Fruit fly (Drosophila melanogaster) whole organism, adult: Measurements from ENCODE around the gene Lasp.
A peak's percentile ranks its signal among the peaks of the same experiment; 100 is the strongest.

Experiments
- CG11617 ChIP-seq: fragments of 200-800 bp; sonication (Bioruptor generic); optimal IDR thresholded peaks from 2 replicates; lab custom pipeline; 2017; ENCODE audit warnings: mild to moderate bottlenecking, missing biosample characterization, missing genetic modification reagents, missing genetic modification characterization
- CG12768 ChIP-seq: fragments of 200-800 bp; sonication (Bioruptor generic); optimal IDR thresholded peaks from 2 replicates; lab custom pipeline; 2017; ENCODE audit warnings: missing biosample characterization, missing genetic modification characterization, mild to moderate bottlenecking, moderate library complexity, missing genetic modification reagents
- CG14711 ChIP-seq: fragments of 200-800 bp; sonication (Bioruptor generic); optimal IDR thresholded peaks from 2 replicates; lab custom pipeline; 2018; ENCODE audit warnings: missing biosample characterization, mild to moderate bottlenecking, missing genetic modification characterization, moderate library complexity
- CG1620 ChIP-seq: fragments of 200-800 bp; sonication (Bioruptor generic); optimal IDR thresholded peaks from 2 replicates; lab custom pipeline; 2016; ENCODE audit warnings: missing biosample characterization, missing genetic modification characterization
- CG33017 ChIP-seq: fragments of 200-800 bp; sonication (Bioruptor generic); optimal IDR thresholded peaks from 2 replicates; lab custom pipeline; 2018; ENCODE audit warnings: missing biosample characterization, mild to moderate bottlenecking, missing genetic modification characterization, moderate library complexity
- CG5204 ChIP-seq: fragments of 200-800 bp; sonication (Bioruptor generic); optimal IDR thresholded peaks from 2 replicates; lab custom pipeline; 2016; ENCODE audit warnings: missing biosample characterization, missing genetic modification characterization
- CG7045 ChIP-seq: fragments of 200-800 bp; sonication (Bioruptor generic); optimal IDR thresholded peaks from 2 replicates; lab custom pipeline; 2017; ENCODE audit warnings: missing biosample characterization, mild to moderate bottlenecking, missing genetic modification characterization
- CG7101 ChIP-seq: fragments of 200-800 bp; sonication (Bioruptor generic); optimal IDR thresholded peaks from 2 replicates; lab custom pipeline; 2018; ENCODE audit warnings: missing biosample characterization, mild to moderate bottlenecking, missing genetic modification characterization, moderate library complexity
- Clk ChIP-seq: fragments of 200-800 bp; sonication (Bioruptor generic); optimal IDR thresholded peaks from 2 replicates; lab custom pipeline; 2017; ENCODE audit warnings: missing biosample characterization, missing genetic modification characterization
- Crg-1 ChIP-seq: fragments of 200-800 bp; sonication (Bioruptor generic); optimal IDR thresholded peaks from 2 replicates; lab custom pipeline; 2016; ENCODE audit warnings: missing biosample characterization, missing genetic modification characterization
- Hr96 ChIP-seq: fragments of 200-800 bp; sonication (Bioruptor generic); optimal IDR thresholded peaks from 2 replicates; lab custom pipeline; 2016; ENCODE audit warnings: missing biosample characterization, missing genetic modification characterization
- Mnt ChIP-seq: fragments of 200-800 bp; sonication (Bioruptor generic); optimal IDR thresholded peaks from 2 replicates; lab custom pipeline; 2016; ENCODE audit warnings: missing biosample characterization, mild to moderate bottlenecking, missing genetic modification characterization
- bab1 ChIP-seq: fragments of 200-800 bp; sonication (Bioruptor generic); optimal IDR thresholded peaks from 3 replicates; lab custom pipeline; 2019; ENCODE audit warnings: missing biosample characterization, mild to moderate bottlenecking, missing genetic modification characterization, moderate library complexity
- cic ChIP-seq: fragments of 200-800 bp; sonication (Bioruptor generic); optimal IDR thresholded peaks from 2 replicates; lab custom pipeline; 2017; ENCODE audit warnings: missing biosample characterization, mild to moderate bottlenecking, missing genetic modification characterization, moderate library complexity
- cnc ChIP-seq, 2 experiments: fragments of >200 bp; optimal IDR thresholded peaks; 2 replicates each; lab custom pipeline; 2017
- kay ChIP-seq: fragments of 200-800 bp; sonication (Bioruptor generic); peaks from one replicate; lab custom pipeline; 2016; ENCODE audit warnings: missing biosample characterization, missing genetic modification characterization, borderline replicate concordance
- ovo ChIP-seq: fragments of 200-800 bp; sonication (Bioruptor generic); optimal IDR thresholded peaks from 2 replicates; lab custom pipeline; 2016; ENCODE audit warnings: missing biosample characterization, missing genetic modification characterization
- pad ChIP-seq: fragments of 200-800 bp; sonication (Bioruptor generic); optimal IDR thresholded peaks from 3 replicates; lab custom pipeline; 2017; ENCODE audit warnings: missing biosample characterization, missing genetic modification characterization, mild to moderate bottlenecking, moderate library complexity, missing genetic modification reagents
- tj ChIP-seq: fragments of 200-800 bp; sonication (Bioruptor generic); optimal IDR thresholded peaks from 3 replicates; lab custom pipeline; 2017; ENCODE audit warnings: missing biosample characterization, mild to moderate bottlenecking, missing genetic modification characterization, moderate library complexity
- toe ChIP-seq: fragments of 200-800 bp; sonication (Bioruptor generic); optimal IDR thresholded peaks from 2 replicates; lab custom pipeline; 2016; ENCODE audit warnings: missing biosample characterization, missing genetic modification characterization

Gene Lasp

DNA sequence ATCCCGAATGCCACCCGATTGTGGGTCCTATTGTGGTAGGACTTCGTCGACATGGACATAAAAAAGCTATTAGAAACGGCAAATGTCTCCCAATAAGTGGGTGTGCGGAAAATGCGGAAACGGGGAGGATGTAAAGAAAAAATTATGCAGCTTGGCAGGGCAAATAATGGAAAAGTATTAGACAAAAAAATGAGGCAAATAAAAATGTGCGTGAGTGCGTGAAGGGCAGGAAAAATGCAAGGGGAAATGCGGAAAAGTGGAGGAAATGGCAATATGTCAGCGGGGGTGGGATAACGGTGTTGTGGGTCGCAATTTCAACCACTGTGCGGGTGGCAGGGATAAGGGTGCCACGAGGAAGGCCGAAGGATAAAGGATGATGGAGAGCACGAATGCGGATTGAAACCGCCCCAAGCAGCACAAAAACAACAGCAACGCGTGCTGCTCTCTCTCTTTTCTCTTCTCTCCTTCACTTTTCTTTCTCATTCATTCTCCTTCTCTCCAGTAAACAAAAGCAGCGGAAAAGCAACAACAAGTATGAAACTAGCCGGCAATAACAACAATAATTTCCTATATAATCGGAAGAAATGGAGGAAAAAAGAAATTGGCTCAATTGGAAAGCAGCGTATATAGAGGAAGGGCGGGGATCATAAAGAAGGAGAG is 66.0 kb downstream of the Lasp start:
- TF ChIP-seq kay (GFP tag; lab: Kevin White, UChicago): no peak
- no peak for TF ChIP-seq tj
- TF ChIP-seq Clk: no peak
- TF ChIP-seq CG7045 (GFP tag; lab: Kevin White, UChicago): no peak
- no peak for TF ChIP-seq Crg-1
- TF ChIP-seq CG14711 (tag; lab: Kevin White, UChicago): no peak
- TF ChIP-seq CG12768 (GFP tag; lab: Kevin White, UChicago): no peak
- no peak for TF ChIP-seq toe (GFP tag; lab: Kevin White, UChicago)
- TF ChIP-seq ovo: no peak

dm6 chr3L:16644505-16644904 is 67.0 kb downstream of the Lasp start:
- TF ChIP-seq Hr96 (no peak), toe (GFP tag; lab: Kevin White, UChicago) (no peak), kay (GFP tag; lab: Kevin White, UChicago) (peak; percentile 81), cic (no peak), Crg-1 (no peak), CG5204 (GFP tag; lab: Kevin White, UChicago) (no peak), CG12768 (GFP tag; lab: Kevin White, UChicago) (no peak)

DNA sequence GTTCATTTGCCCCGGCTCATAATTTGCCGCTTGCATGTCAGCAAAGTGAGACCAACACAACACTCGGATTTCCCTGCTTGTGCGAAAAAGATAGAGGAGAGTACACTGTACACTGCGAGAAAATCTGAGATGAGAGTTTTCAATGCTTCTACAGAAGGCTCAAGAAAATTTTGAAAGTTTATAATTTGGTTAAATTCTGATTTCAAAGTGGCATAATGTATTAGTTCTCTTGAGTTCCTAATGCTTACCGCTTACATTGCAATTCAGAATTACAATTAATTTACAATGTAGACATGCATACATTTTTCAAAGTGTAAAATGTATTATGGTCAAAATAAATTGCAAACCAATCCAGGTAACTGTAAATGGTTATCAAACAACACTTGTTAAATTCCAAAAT is 68.5 kb downstream of the Lasp start:
- TF ChIP-seq tj: peak; percentile 82
- TF ChIP-seq CG12768 (GFP tag; lab: Kevin White, UChicago): no peak
- TF ChIP-seq kay (GFP tag; lab: Kevin White, UChicago): no peak
- TF ChIP-seq bab1 (GFP tag; lab: Kevin White, UChicago): peak; percentile 70

dm6 chr3L:16642088-16642507 is 69.4 kb downstream of the Lasp start:
- TF ChIP-seq CG1620 (GFP tag; lab: Kevin White, UChicago) (no peak), tj (no peak), Hr96 (no peak), Crg-1 (no peak), pad (GFP tag; lab: Kevin White, UChicago) (no peak), ovo (no peak), bab1 (GFP tag; lab: Kevin White, UChicago) (no peak), CG33017 (tag; lab: Kevin White, UChicago) (no peak)

- TF ChIP-seq cic (no peak), CG33017 (tag; lab: Kevin White, UChicago) (no peak), Clk (no peak), CG14711 (tag; lab: Kevin White, UChicago) (no peak), Mnt (no peak), toe (GFP tag; lab: Kevin White, UChicago) (no peak), CG7101 (tag; lab: Kevin White, UChicago) (no peak), CG11617 (GFP tag; lab: Kevin White, UChicago) (no peak), ovo (no peak), CG5204 (GFP tag; lab: Kevin White, UChicago) (no peak), tj (no peak), cnc (optimal IDR thresholded peaks at IDR 0.05; lab: Kevin White, UChicago) (no peak)
Measured at dm6 chr3L:16641094-16641493, 70.4 kb downstream of the Lasp start.

DNA sequence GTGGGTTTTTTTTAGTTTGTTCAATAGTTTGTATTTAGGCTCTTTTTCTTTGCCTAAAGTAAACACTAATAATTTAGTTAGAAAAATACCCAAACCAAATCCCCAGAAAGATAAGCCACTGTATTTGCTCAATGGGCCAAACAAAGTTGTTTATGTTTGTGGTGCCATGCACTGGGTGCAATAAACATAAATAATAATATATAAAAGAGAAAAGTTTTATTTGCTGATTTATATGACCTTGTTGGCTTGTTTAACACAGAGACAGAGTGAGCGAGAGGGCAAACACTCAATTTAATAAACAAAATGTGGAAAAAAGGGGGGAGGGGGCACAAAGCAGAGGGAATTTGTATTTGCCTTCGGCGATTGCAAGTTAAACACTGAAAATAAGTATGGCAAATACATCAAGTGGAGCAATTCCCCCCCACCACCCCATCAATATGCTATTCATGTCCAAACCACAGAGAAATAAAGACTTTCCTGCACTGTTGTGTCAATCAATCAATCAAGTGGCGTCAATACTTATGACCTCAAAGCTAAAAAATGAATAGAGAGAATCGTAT is 70.9 kb downstream of the Lasp start:
- TF ChIP-seq CG33017 (tag; lab: Kevin White, UChicago) (no peak), tj (no peak), Crg-1 (no peak), toe (GFP tag; lab: Kevin White, UChicago) (no peak), CG7045 (GFP tag; lab: Kevin White, UChicago) (no peak), CG14711 (tag; lab: Kevin White, UChicago) (no peak), ovo (no peak), CG11617 (GFP tag; lab: Kevin White, UChicago) (no peak), bab1 (GFP tag; lab: Kevin White, UChicago) (no peak), pad (GFP tag; lab: Kevin White, UChicago) (no peak), CG12768 (GFP tag; lab: Kevin White, UChicago) (no peak), CG7101 (tag; lab: Kevin White, UChicago) (no peak), Hr96 (no peak), kay (GFP tag; lab: Kevin White, UChicago) (no peak), Clk (no peak), cnc (optimal IDR thresholded peaks at IDR 0.05; lab: Kevin White, UChicago) (no peak), cic (no peak), CG5204 (GFP tag; lab: Kevin White, UChicago) (no peak)

DNA sequence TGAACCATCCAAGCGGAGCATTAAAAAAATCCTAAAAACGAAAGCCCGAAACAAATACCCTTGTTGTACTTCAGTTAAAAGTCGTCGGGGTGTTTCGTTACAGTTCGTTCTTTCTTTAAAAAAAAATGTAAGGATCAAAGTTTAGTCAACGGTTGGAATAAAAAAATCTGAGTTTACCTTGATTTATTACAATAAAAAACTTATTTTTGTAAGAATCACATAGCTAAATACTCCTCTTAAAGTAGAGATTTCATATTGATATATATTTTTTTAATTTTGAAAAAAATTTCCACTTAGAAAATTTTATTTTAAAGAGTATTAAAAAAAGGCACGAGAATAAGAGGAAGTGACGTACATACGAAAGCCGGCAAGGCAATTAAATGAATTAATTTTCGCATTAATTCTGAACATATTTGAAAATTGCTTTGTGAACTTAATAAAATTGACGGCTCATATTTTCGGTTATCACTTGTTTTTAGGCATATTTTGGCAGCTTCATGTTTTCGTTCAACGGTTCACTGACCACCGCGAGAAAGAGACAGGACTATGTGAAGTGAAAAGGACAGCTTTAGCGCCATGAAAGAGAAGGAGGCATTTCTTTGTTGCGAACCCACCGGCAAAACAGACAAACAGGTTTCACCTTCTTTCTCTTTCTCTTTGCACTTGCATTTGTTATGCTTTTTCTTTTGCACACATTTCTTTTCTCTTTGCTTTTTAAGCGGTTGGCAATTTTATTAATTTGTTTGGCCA is 72.7 kb downstream of the Lasp start:
- TF ChIP-seq pad (GFP tag; lab: Kevin White, UChicago) (no peak), CG33017 (tag; lab: Kevin White, UChicago) (no peak), kay (GFP tag; lab: Kevin White, UChicago) (no peak), CG11617 (GFP tag; lab: Kevin White, UChicago) (no peak), Crg-1 (no peak), cnc (optimal IDR thresholded peaks at IDR 0.05; lab: Kevin White, UChicago) (no peak), Clk (no peak), ovo (no peak), tj (no peak)
